Fruit fly (Drosophila melanogaster): ENCODE data around the gene CG13038.

DNA sequence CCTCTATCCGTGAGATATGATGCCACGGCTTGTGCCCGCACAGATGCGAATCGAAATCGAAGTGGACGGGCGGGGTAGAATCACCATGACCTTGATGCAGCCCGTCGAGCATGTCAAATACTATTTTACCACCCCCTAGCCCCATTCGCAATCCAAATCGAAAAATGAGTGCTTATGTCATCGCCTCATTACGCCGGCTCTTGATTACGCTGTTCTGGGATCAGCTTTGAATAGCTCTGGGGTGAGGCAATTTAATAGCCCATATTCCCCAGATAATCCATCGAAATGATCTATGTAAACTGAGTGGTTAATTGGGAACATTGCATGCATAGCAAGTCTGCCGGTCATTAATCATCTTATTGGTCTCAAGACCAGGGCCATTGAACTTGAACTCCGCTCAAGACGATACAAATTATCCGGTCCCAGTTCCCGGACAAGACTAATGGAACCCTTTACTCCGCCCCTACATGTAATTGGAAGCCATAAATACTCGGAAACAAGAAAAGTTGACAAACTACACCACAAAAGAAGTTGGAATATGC, 29.6 kb upstream of the CG13038 start:
- TF ChIP-seq ss (GFP tag; optimal IDR thresholded peaks at IDR 0.05) (no peak), Ets96B (tag; optimal IDR thresholded peaks at IDR 0.05) (no peak), CG6808 (GFP tag; optimal IDR thresholded peaks at IDR 0.05) (no peak), Hr39 (GFP tag; optimal IDR thresholded peaks at IDR 0.05) (no peak), Eip75B (GFP tag; optimal IDR thresholded peaks at IDR 0.05) (no peak), CG6854 (GFP tag; optimal IDR thresholded peaks at IDR 0.05) (no peak), CG11902 (GFP tag; optimal IDR thresholded peaks at IDR 0.05) (no peak), CG6276 (GFP tag; optimal IDR thresholded peaks at IDR 0.05) (no peak), CG16779 (tag; optimal IDR thresholded peaks at IDR 0.05) (no peak), fd85E (GFP tag; optimal IDR thresholded peaks at IDR 0.05) (no peak), Sox102F (GFP tag; optimal IDR thresholded peaks at IDR 0.05) (no peak), dac (GFP tag; optimal IDR thresholded peaks at IDR 0.05) (no peak), Gug (GFP tag; IDR thresholded peaks at IDR 0.05) (no peak)

Data from whole organism, prepupa.